Fruit fly (Drosophila melanogaster) whole organism, pupa: Measurements from ENCODE around the gene Crys.

Experiments
- CG10348 ChIP-seq: fragments of 200-800 bp; sonication (Bioruptor generic); IDR thresholded peaks from 2 replicates; pipeline ENCODE4 v1.3.6; 2022; ENCODE audit warnings: missing biosample characterization, missing genetic modification characterization
- CG12605 ChIP-seq: fragments of 200-800 bp; sonication (Bioruptor generic); IDR thresholded peaks from 2 replicates; pipeline ENCODE4 v1.3.6; 2022; ENCODE audit warnings: missing biosample characterization, missing genetic modification characterization
- CG13204 ChIP-seq: fragments of 200-800 bp; sonication (Bioruptor generic); optimal IDR thresholded peaks from 2 replicates; lab custom pipeline; 2018; ENCODE audit warnings: missing biosample characterization, mild to moderate bottlenecking, missing genetic modification characterization, moderate library complexity
- CG14655 ChIP-seq: fragments of 200-800 bp; sonication (Bioruptor generic); optimal IDR thresholded peaks from 3 replicates; lab custom pipeline; 2017; ENCODE audit warnings: mild to moderate bottlenecking, missing biosample characterization, missing genetic modification reagents, missing genetic modification characterization
- CG15710 ChIP-seq: fragments of 200-800 bp; sonication (Bioruptor generic); optimal IDR thresholded peaks from 2 replicates; lab custom pipeline; 2018; ENCODE audit warnings: missing biosample characterization, mild to moderate bottlenecking, missing genetic modification characterization, moderate library complexity
- CG17806 ChIP-seq: fragments of 200-800 bp; sonication (Bioruptor generic); optimal IDR thresholded peaks from 2 replicates; lab custom pipeline; 2018; ENCODE audit warnings: missing biosample characterization, mild to moderate bottlenecking, missing genetic modification characterization, moderate library complexity
- CG32121 ChIP-seq: fragments of 200-800 bp; sonication (Bioruptor generic); IDR thresholded peaks from 2 replicates; pipeline ENCODE4 v1.3.6; 2022; ENCODE audit warnings: missing biosample characterization, missing genetic modification characterization
- CG34367 ChIP-seq: fragments of 200-800 bp; sonication (Bioruptor generic); optimal IDR thresholded peaks from 2 replicates; lab custom pipeline; 2018; ENCODE audit warnings: missing biosample characterization, mild to moderate bottlenecking, missing genetic modification characterization
- CG4496 ChIP-seq: fragments of 200-800 bp; sonication (Bioruptor generic); IDR thresholded peaks from 3 replicates; pipeline ENCODE4 v1.3.6; 2022; ENCODE audit warnings: missing biosample characterization, missing genetic modification characterization
- CG8159 ChIP-seq: fragments of 200-800 bp; sonication (Bioruptor generic); optimal IDR thresholded peaks from 3 replicates; lab custom pipeline; 2018; ENCODE audit warnings: missing biosample characterization, mild to moderate bottlenecking, missing genetic modification characterization, moderate library complexity
- CG8301 ChIP-seq: fragments of 200-800 bp; sonication (Bioruptor generic); optimal IDR thresholded peaks from 2 replicates; lab custom pipeline; 2018; ENCODE audit warnings: missing biosample characterization, mild to moderate bottlenecking, missing genetic modification characterization
- CG9948 ChIP-seq: fragments of 200-800 bp; sonication (Bioruptor generic); optimal IDR thresholded peaks from 2 replicates; lab custom pipeline; 2018; ENCODE audit warnings: missing biosample characterization, mild to moderate bottlenecking, missing genetic modification characterization, moderate library complexity
- D1 ChIP-seq: fragments of 200-800 bp; sonication (Bioruptor generic); optimal IDR thresholded peaks from 2 replicates; lab custom pipeline; 2018; ENCODE audit warnings: missing biosample characterization, mild to moderate bottlenecking, missing genetic modification characterization, moderate library complexity
- EcR ChIP-seq: fragments of 200-800 bp; sonication (Bioruptor generic); optimal IDR thresholded peaks from 3 replicates; lab custom pipeline; 2019; ENCODE audit warnings: missing biosample characterization, missing genetic modification characterization, mild to moderate bottlenecking, moderate library complexity, missing genetic modification reagents
- Ets98B ChIP-seq: fragments of 200-800 bp; sonication (Bioruptor generic); IDR thresholded peaks from 2 replicates; pipeline ENCODE4 v1.3.6; 2022; ENCODE audit warnings: missing biosample characterization, missing genetic modification characterization
- Pif1A ChIP-seq: fragments of 200-800 bp; sonication (Bioruptor generic); optimal IDR thresholded peaks from 3 replicates; lab custom pipeline; 2016; ENCODE audit warnings: missing biosample characterization, missing genetic modification characterization
- Pif1B ChIP-seq: fragments of 200-800 bp; sonication (Bioruptor generic); optimal IDR thresholded peaks from 3 replicates; lab custom pipeline; 2016; ENCODE audit warnings: missing biosample characterization, missing genetic modification characterization
- Snoo ChIP-seq: fragments of 200-800 bp; sonication (Bioruptor generic); optimal IDR thresholded peaks from 3 replicates; lab custom pipeline; 2017; ENCODE audit warnings: missing biosample characterization, mild to moderate bottlenecking, missing genetic modification characterization, inconsistent platforms
- fd96Ca ChIP-seq: fragments of 200-800 bp; sonication (Bioruptor generic); IDR thresholded peaks from 3 replicates; pipeline ENCODE4 v1.3.6; 2022; ENCODE audit warnings: missing biosample characterization, missing genetic modification characterization
- gl ChIP-seq: fragments of 200-800 bp; sonication (Bioruptor generic); optimal IDR thresholded peaks from 2 replicates; lab custom pipeline; 2018; ENCODE audit warnings: missing biosample characterization, mild to moderate bottlenecking, missing genetic modification characterization
- rn ChIP-seq: fragments of 200-800 bp; sonication (Bioruptor generic); IDR thresholded peaks from 2 replicates; pipeline ENCODE4 v1.3.6; 2022; ENCODE audit warnings: missing biosample characterization, missing genetic modification characterization

Crys gene

DNA sequence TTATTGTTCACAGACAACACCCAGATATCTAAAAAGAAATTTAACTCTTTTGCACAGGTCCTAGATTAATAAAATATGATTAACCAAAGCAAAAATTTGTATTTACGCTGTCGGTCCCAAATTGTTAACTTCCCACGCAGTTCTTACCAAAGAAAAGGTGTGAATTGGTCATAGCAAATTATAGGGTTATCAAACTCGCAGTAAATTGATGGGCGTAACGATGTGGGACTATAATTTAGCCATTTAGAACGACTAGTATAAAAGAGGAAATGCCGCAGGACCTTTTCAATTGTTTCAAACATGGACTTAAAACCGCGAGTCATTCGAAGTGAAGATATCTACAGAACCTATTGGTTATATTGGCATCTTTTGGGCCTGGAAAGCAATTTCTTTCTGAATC, 8.0 kb upstream of the Crys start, which contains the start of gene Or33b:
Or33b (plus strand) TSS at position 301 of the 400 bp plus-strand sequence.
- TF ChIP-seq CG12605 (GFP tag; lab: Robert Waterston, UW), result no peak
- no peak for TF ChIP-seq Pif1A
- TF ChIP-seq gl (tag; lab: Kevin White, UChicago), result no peak
- no peak for TF ChIP-seq EcR (GFP tag; lab: Kevin White, UChicago)
- TF ChIP-seq CG13204 (GFP tag; lab: Kevin White, UChicago), result no peak
- no peak for TF ChIP-seq CG4496
- TF ChIP-seq CG32121 (GFP tag; lab: Robert Waterston, UW), result no peak
- TF ChIP-seq CG8159, result no peak
- TF ChIP-seq CG10348 (GFP tag; lab: Robert Waterston, UW), result no peak
- no peak for TF ChIP-seq CG34367 (tag; lab: Kevin White, UChicago)
- TF ChIP-seq fd96Ca (GFP tag; lab: Robert Waterston, UW), result no peak
- TF ChIP-seq Pif1B (GFP tag; lab: Kevin White, UChicago), result no peak
- no peak for TF ChIP-seq Snoo (tag; lab: Kevin White, UChicago)

DNA sequence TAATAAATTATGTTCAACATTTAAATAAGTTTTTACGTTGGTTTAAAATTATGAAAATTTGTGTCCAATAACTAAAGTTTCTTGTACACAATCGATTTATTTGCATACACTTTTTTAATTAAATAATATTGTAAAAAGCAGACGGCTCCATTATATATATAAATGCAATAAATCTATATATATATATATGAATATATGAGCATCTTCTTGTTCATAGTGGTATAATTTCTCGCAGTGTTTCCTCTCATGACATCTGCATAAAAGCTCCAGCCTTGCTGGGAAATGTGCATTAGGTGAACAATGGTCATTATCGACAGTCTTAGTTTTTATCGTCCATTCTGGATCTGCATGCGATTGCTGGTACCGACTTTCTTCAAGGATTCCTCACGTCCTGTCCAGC, 6.3 kb upstream of the Crys start, which contains the start of gene Or33c:
Or33c (plus strand) TSS at position 301 of the 400 bp plus-strand sequence.
- TF ChIP-seq CG4496, result no peak
- no peak for TF ChIP-seq CG17806
- no peak for TF ChIP-seq CG34367 (tag; lab: Kevin White, UChicago)
- no peak for TF ChIP-seq CG32121 (GFP tag; lab: Robert Waterston, UW)
- TF ChIP-seq Snoo (tag; lab: Kevin White, UChicago), result no peak
- no peak for TF ChIP-seq CG10348 (GFP tag; lab: Robert Waterston, UW)
- TF ChIP-seq Pif1A, result no peak
- no peak for TF ChIP-seq D1 (tag; lab: Kevin White, UChicago)
- TF ChIP-seq Ets98B, result no peak
- TF ChIP-seq fd96Ca (GFP tag; lab: Robert Waterston, UW), result no peak

DNA sequence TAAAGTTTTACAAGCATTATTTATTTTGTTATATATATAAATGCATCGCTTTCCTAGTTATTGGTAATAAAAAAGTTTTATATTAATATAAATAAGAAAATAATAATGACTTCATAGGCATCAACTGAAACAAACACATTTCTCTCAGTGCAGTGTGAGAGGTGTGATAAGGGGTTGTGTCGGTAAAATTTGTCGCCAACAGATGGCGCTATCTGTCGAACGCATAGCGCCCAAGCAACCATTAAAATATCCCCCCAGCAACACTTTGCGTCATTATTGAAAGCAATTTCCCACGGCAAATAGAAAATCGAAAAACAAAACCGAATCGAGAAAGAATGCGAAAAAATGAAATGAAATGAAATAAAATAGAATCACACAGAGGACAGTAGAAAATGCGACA, 3.3 kb upstream of the Crys start:
- TF ChIP-seq CG13204 (GFP tag; lab: Kevin White, UChicago) (no peak), CG8301 (no peak), gl (tag; lab: Kevin White, UChicago) (no peak), CG34367 (tag; lab: Kevin White, UChicago) (no peak), Pif1B (GFP tag; lab: Kevin White, UChicago) (no peak), CG32121 (GFP tag; lab: Robert Waterston, UW) (no peak), CG4496 (no peak), CG9948 (tag; lab: Kevin White, UChicago) (no peak), CG10348 (GFP tag; lab: Robert Waterston, UW) (no peak), Pif1A (no peak), CG14655 (no peak), EcR (GFP tag; lab: Kevin White, UChicago) (no peak)

DNA sequence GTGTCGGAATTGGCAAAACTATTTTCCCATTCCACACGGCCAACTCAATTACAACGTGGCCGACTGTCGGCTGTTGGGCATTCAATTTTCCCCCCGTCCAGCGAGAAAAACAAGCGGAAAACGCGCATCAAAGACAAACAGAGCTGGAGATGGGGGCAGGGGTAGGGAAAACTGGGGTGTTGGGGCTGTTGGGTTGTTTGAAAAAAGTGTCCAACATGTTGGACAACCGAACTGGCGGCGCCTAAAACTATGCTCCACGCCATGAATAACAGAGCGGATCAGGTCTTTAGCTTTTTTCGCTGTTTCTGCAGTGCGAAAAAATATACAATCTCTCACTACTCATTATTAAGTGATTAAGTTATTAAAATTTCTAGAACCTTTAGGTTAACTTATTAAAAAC, 1.7 kb upstream of the Crys start:
- TF ChIP-seq CG8301, result peak; percentile 10
- 0 out of 2 replicates have a peak, but pooled peaks have one; percentile 5 for TF ChIP-seq Ets98B
- TF ChIP-seq CG12605 (GFP tag; lab: Robert Waterston, UW), result no peak
- TF ChIP-seq CG8159, result peak; percentile 12
- TF ChIP-seq CG9948 (tag; lab: Kevin White, UChicago), result no peak
- TF ChIP-seq CG4496, result peak; percentile 52; the same call in 1 of the 3 replicates
- TF ChIP-seq CG14655, result peak; percentile 14
- no peak for TF ChIP-seq CG34367 (tag; lab: Kevin White, UChicago)
- TF ChIP-seq Pif1A, result no peak

DNA sequence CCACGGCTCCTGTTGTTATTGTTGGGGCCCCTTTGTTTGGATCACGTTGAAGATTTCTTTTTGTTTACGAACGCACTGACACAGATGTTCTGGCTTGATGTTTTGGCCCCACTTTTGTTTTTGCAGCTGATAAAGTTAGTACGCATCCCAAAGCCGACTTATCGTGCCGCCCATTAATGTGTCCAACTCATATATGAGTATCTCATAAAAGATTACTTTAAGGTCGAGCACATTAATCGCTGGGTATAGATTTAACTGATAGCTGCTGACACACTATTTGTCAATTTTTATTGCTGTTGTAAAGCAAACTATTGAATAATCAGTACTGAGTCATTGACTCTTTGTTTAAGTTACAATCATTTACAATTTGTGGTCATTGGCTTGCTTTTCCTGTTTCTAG, 1.1 kb upstream of the Crys start:
- TF ChIP-seq CG10348 (GFP tag; lab: Robert Waterston, UW), result no peak
- TF ChIP-seq Pif1B (GFP tag; lab: Kevin White, UChicago), result no peak
- TF ChIP-seq CG12605 (GFP tag; lab: Robert Waterston, UW), result no peak
- TF ChIP-seq CG34367 (tag; lab: Kevin White, UChicago), result no peak
- no peak for TF ChIP-seq Ets98B
- no peak for TF ChIP-seq D1 (tag; lab: Kevin White, UChicago)
- no peak for TF ChIP-seq CG8159
- TF ChIP-seq rn (GFP tag; lab: Robert Waterston, UW), result no peak
- TF ChIP-seq CG17806, result no peak
- no peak for TF ChIP-seq CG8301
- no peak for TF ChIP-seq CG14655
- TF ChIP-seq Pif1A, result no peak
- TF ChIP-seq Snoo (tag; lab: Kevin White, UChicago), result no peak
- TF ChIP-seq fd96Ca (GFP tag; lab: Robert Waterston, UW), result no peak
- no peak for TF ChIP-seq CG15710 (tag; lab: Kevin White, UChicago)
- no peak for TF ChIP-seq CG9948 (tag; lab: Kevin White, UChicago)
- no peak for TF ChIP-seq EcR (GFP tag; lab: Kevin White, UChicago)
- TF ChIP-seq CG13204 (GFP tag; lab: Kevin White, UChicago), result no peak
- TF ChIP-seq CG4496, result no peak
- TF ChIP-seq CG32121 (GFP tag; lab: Robert Waterston, UW), result no peak

DNA sequence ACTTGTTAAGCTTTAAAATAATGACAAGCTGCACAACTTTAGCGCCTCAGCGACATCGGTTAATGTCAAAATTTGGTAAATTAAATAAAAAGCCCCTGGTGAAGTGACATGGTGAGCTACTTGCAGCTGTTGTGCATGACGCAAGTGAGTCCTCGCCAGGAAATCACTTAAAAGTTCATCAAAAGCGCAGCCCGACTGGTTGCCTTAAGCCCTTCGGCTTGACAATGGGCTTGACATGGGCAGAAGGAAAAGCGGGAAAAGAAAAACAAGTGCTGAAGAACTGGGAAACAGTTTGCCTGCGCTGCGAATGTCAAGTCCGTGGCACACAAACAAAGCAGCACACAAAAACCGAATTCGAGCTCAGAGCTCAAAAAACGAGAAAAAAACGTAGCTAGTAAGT, 3.7 kb downstream of the Crys start, which contains the start of gene CG16964:
CG16964 (plus strand) TSS at position 301 of the 400 bp plus-strand sequence.
- TF ChIP-seq Pif1A (no peak), CG9948 (tag; lab: Kevin White, UChicago) (no peak), CG32121 (GFP tag; lab: Robert Waterston, UW) (no peak)
- TF ChIP-seq, all 21 proteins: peak for 0

DNA sequence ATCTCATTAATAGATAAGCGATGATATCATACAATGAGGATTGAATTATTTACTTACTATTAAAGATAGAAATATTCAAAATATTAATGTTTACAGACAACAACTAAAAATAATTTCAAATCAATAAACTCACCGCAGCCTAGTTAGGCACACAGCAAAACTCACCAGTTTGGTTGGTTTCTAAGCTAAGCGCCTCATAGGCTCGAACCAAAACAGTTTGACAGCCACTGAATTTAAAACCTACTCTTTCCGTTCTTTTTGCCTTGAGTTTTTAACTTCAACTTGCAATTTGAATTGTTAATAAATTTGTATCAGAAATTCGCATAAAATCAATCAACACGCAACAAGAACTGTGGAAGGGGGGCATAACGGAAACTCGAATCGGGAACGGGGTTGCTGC, 4.5 kb downstream of the Crys start:
- TF ChIP-seq CG12605 (GFP tag; lab: Robert Waterston, UW), result no peak
